Fruit fly (Drosophila melanogaster): ENCODE data around the gene svp.

dm6 chr3R:12302915-12303314 lies 44.4 kb downstream of the svp start:
- no peak for TF ChIP-seq ttk (optimal IDR thresholded peaks at IDR 0.05)
- TF ChIP-seq Sin3A (optimal IDR thresholded peaks at IDR 0.05), result no peak
- TF ChIP-seq h (optimal IDR thresholded peaks at IDR 0.05), result no peak
- no peak for TF ChIP-seq psq (optimal IDR thresholded peaks at IDR 0.05)

Measured in Kc167 (cell line).